Worm (Caenorhabditis elegans): Measurements from ENCODE around the gene bath-46.
"Not testable (repeated sequence)": the region's sequence is repeated elsewhere in the genome, so short reads cannot be mapped to it uniquely, and the experiment has no call there.

ce11 chrII:1633490-1633889 is 35.8 kb downstream of the bath-46 start, which contains the start of gene C08E3.1:
- TF ChIP-seq lsy-2 (tag; optimal IDR thresholded peaks at IDR 0.05); nhr-237 (tag; optimal IDR thresholded peaks at IDR 0.05); ceh-82 (tag; optimal IDR thresholded peaks at IDR 0.05); nhr-23 (tag; optimal IDR thresholded peaks at IDR 0.05); ama-1 (optimal IDR thresholded peaks at IDR 0.05); nhr-129 (tag; optimal IDR thresholded peaks at IDR 0.05); aly-2 (tag; optimal IDR thresholded peaks at IDR 0.05); nhr-77 (tag; optimal IDR thresholded peaks at IDR 0.05); lin-11 (tag; optimal IDR thresholded peaks at IDR 0.05); ceh-16 (tag; optimal IDR thresholded peaks at IDR 0.05); unc-62 (GFP tag; optimal IDR thresholded peaks at IDR 0.05); fos-1 (tag; optimal IDR thresholded peaks at IDR 0.05); blmp-1 (tag; optimal IDR thresholded peaks at IDR 0.05; ENCODE audit: insufficient read depth): not testable (repeated sequence)
